Worm (Caenorhabditis elegans): ENCODE data around the gene fmil-1.

DNA sequence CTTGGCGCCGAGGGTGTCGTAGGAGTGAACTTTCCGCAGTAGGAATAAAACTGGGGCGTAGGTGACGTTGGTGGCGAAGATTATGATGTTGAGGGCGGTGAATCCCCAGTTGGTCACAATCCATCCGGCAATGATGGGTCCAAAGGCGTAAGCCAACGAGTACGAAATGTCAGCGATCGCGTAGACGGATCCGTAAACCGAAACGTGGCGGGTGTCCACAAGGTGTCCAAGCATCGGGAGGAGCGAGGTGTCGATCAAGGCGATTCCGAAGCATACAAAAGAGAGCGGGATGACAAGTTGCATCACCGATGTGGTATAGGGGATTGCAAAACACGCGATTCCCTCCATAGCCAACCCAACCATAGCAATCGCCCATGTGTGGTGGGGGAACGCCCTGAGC, 49.8 kb downstream of the fmil-1 start:
- TF ChIP-seq elt-1 (tag; optimal IDR thresholded peaks at IDR 0.05; ENCODE audit: borderline replicate concordance, insufficient read depth) (no peak), mep-1 (tag; optimal IDR thresholded peaks at IDR 0.05) (no peak), blmp-1 (tag; optimal IDR thresholded peaks at IDR 0.05) (no peak), snpc-4 (tag; optimal IDR thresholded peaks at IDR 0.05) (no peak), lsy-2 (tag; optimal IDR thresholded peaks at IDR 0.05) (no peak), nhr-28 (tag; optimal IDR thresholded peaks at IDR 0.05) (no peak)

Data from whole organism, mixed stage, embryonic.